Worm (Caenorhabditis elegans) whole organism, L3 larva: ENCODE measurements around the gene pqn-22.

Experiments
- ZK546.5 ChIP-seq: sonication (generic microtip); optimal IDR thresholded peaks from 2 replicates; lab custom pipeline; 2017; ENCODE audit warnings: missing biosample characterization, missing genetic modification characterization
- ama-1 ChIP-seq: fragments of 150-350 bp; optimal IDR thresholded peaks from 2 replicates; lab custom pipeline; 2018
- egl-5 ChIP-seq: fragments of 150-350 bp; optimal IDR thresholded peaks from 2 replicates; lab custom pipeline; 2017; ENCODE audit warnings: missing biosample characterization, missing genetic modification reagents, missing genetic modification characterization, inconsistent platforms
- lin-15B ChIP-seq: fragments of 150-350 bp; optimal IDR thresholded peaks from 2 replicates; lab custom pipeline; 2014; ENCODE audit warnings: missing biosample characterization, missing genetic modification characterization
- mml-1 ChIP-seq: fragments of 150-350 bp; sonication (generic microtip); optimal IDR thresholded peaks from 3 replicates; lab custom pipeline; 2014; ENCODE audit warnings: missing biosample characterization, missing genetic modification characterization
- nhr-77 ChIP-seq: fragments of 150-350 bp; optimal IDR thresholded peaks from 2 replicates; lab custom pipeline; 2014; ENCODE audit warnings: missing biosample characterization, missing genetic modification characterization
- pha-4 ChIP-seq: fragments of 150-350 bp; optimal IDR thresholded peaks from 2 replicates; lab custom pipeline; 2014; ENCODE audit warnings: missing biosample characterization, missing genetic modification reagents, missing genetic modification characterization
- pqm-1 ChIP-seq: fragments of 150-350 bp; optimal IDR thresholded peaks from 2 replicates; lab custom pipeline; 2017; ENCODE audit warnings: missing biosample characterization, missing genetic modification characterization, inconsistent platforms
- sea-2 ChIP-seq: fragments of 150-350 bp; sonication (generic microtip); optimal IDR thresholded peaks from 4 replicates; lab custom pipeline; 2014; ENCODE audit warnings: missing biosample characterization, missing genetic modification reagents, missing genetic modification characterization
- skn-1 ChIP-seq: fragments of 150-350 bp; optimal IDR thresholded peaks from 2 replicates; lab custom pipeline; 2014; ENCODE audit warnings: missing biosample characterization, missing genetic modification characterization
- unc-62 ChIP-seq: fragments of 150-350 bp; sonication (generic microtip); optimal IDR thresholded peaks from 4 replicates; lab custom pipeline; 2014; ENCODE audit warnings: missing biosample characterization, missing genetic modification reagents, missing genetic modification characterization
- zag-1 ChIP-seq: fragments of 150-350 bp; optimal IDR thresholded peaks from 2 replicates; lab custom pipeline; 2014; ENCODE audit warnings: missing biosample characterization, missing genetic modification characterization

DNA sequence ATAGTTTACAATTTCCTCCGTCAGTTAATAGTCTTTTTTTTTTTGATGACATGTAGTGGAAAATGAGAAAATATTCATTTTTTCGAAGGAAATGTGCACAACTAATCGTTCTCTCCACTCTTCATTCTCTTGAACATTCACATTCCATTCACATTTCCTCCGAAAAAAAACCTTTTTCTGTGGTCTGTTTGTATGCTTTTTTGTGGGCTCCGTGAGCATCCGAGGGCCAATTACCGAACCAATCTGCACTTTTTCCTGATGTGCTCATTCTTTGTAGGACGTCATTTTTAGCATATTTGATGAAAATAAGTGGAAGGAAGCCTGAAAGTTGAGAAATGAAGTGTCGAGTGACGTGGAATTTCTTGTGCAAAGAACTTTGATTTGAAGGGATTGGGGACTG, 26.3 kb upstream of the pqn-22 start:
- no peak for TF ChIP-seq egl-5 (tag; lab: Kevin White, UChicago)
- no peak for TF ChIP-seq mml-1 (tag; lab: Kevin White, UChicago)
- TF ChIP-seq nhr-77 (tag; lab: Kevin White, UChicago): no peak
- no peak for TF ChIP-seq pqm-1
- TF ChIP-seq zag-1: no peak
- TF ChIP-seq ama-1 (lab: Kevin White, UChicago): no peak
- no peak for TF ChIP-seq ZK546.5
- TF ChIP-seq unc-62 (GFP tag; lab: Kevin White, UChicago): no peak
- TF ChIP-seq sea-2 (GFP tag; lab: Kevin White, UChicago): no peak
- TF ChIP-seq skn-1 (tag; lab: Kevin White, UChicago): no peak
- no peak for TF ChIP-seq lin-15B (tag; lab: Kevin White, UChicago)
- no peak for TF ChIP-seq pha-4 (tag; lab: Kevin White, UChicago)
